Fruit fly (Drosophila melanogaster) whole organism, wandering third instar larva: Measurements from ENCODE around the gene CG34273.
A peak's percentile ranks its signal among the peaks of the same experiment; 100 is the strongest.

Experiments
- CG32264 ChIP-seq: fragments of 200-800 bp; sonication (Bioruptor generic); optimal IDR thresholded peaks from 2 replicates; lab custom pipeline; 2016; ENCODE audit warnings: missing biosample characterization, missing genetic modification characterization
- CrebA ChIP-seq: fragments of 200-800 bp; sonication (Bioruptor generic); optimal IDR thresholded peaks from 2 replicates; lab custom pipeline; 2016; ENCODE audit warnings: missing biosample characterization, mild to moderate bottlenecking, missing genetic modification characterization, borderline replicate concordance
- Dfd ChIP-seq: fragments of >200 bp; optimal IDR thresholded peaks from 2 replicates; lab custom pipeline; 2017; ENCODE audit warnings: missing biosample characterization, missing genetic modification characterization
- Dif ChIP-seq: fragments of 200-275, 200-300 bp; sonication (Bioruptor generic); optimal IDR thresholded peaks from 2 replicates; lab custom pipeline; 2018; ENCODE audit warnings: missing biosample characterization, missing genetic modification characterization; ENCODE audit not compliant: partially characterized antibody
- HLH106 ChIP-seq: fragments of 200-800 bp; optimal IDR thresholded peaks from 3 replicates; lab custom pipeline; 2019; ENCODE audit warnings: missing biosample characterization, mild to moderate bottlenecking, missing genetic modification characterization, moderate library complexity
- Hnf4 ChIP-seq: fragments of 200-800 bp; sonication (Bioruptor generic); optimal IDR thresholded peaks from 2 replicates; lab custom pipeline; 2016; ENCODE audit warnings: missing biosample characterization, mild to moderate bottlenecking, missing genetic modification characterization
- Hr78 ChIP-seq: fragments of >200 bp; optimal IDR thresholded peaks from 2 replicates; lab custom pipeline; 2017; ENCODE audit warnings: missing biosample characterization, missing genetic modification characterization
- Hr83 ChIP-seq: fragments of 200-300 bp; sonication (Bioruptor generic); optimal IDR thresholded peaks from 2 replicates; lab custom pipeline; 2016; ENCODE audit warnings: missing biosample characterization, mild to moderate bottlenecking, missing genetic modification characterization, moderate library complexity; ENCODE audit not compliant: poor library complexity, severe bottlenecking
- Jra ChIP-seq: sonication (Bioruptor generic); optimal IDR thresholded peaks from 2 replicates; lab custom pipeline; 2016; ENCODE audit warnings: missing biosample characterization, missing genetic modification characterization
- Mio ChIP-seq: sonication (Bioruptor generic); optimal IDR thresholded peaks from 2 replicates; lab custom pipeline; 2016; ENCODE audit warnings: missing biosample characterization, missing genetic modification characterization
- Myc ChIP-seq: fragments of >200 bp; optimal IDR thresholded peaks from 2 replicates; lab custom pipeline; 2017
- N ChIP-seq: fragments of >200 bp; optimal IDR thresholded peaks from 2 replicates; lab custom pipeline; 2018; ENCODE audit warnings: missing biosample characterization, missing external identifiers, missing genetic modification characterization
- OdsH ChIP-seq: fragments of 200-800 bp; sonication (Bioruptor generic); optimal IDR thresholded peaks from 2 replicates; lab custom pipeline; 2016; ENCODE audit warnings: missing biosample characterization, mild to moderate bottlenecking, missing genetic modification characterization
- Rel ChIP-seq, 2 experiments: fragments of 200-800 bp; sonication (Bioruptor generic) in 1 of 2; optimal IDR thresholded peaks; 2 replicates in 1 of 2; 3 replicates in 1 of 2; lab custom pipeline; 2016 to 2019; ENCODE audit warnings: mild to moderate bottlenecking in 2 of 2, missing biosample characterization in 2 of 2, missing genetic modification characterization in 2 of 2, moderate library complexity in 1 of 2
- Sp1 ChIP-seq: fragments of 200-800 bp; sonication (Bioruptor generic); optimal IDR thresholded peaks from 3 replicates; lab custom pipeline; 2019; ENCODE audit warnings: missing biosample characterization, mild to moderate bottlenecking, missing genetic modification characterization, moderate library complexity
- Vsx2 ChIP-seq: fragments of 200-300, 225-300 bp; sonication (Bioruptor generic); optimal IDR thresholded peaks from 2 replicates; lab custom pipeline; 2018; ENCODE audit warnings: missing biosample characterization, missing genetic modification characterization; ENCODE audit not compliant: partially characterized antibody
- dmrt93B ChIP-seq: fragments of 200-800 bp; sonication (Bioruptor generic); optimal IDR thresholded peaks from 2 replicates; lab custom pipeline; 2018; ENCODE audit warnings: missing biosample characterization, mild to moderate bottlenecking, missing genetic modification characterization
- ey ChIP-seq: fragments of 200-800 bp; sonication (Bioruptor generic); optimal IDR thresholded peaks from 2 replicates; lab custom pipeline; 2016; ENCODE audit warnings: missing biosample characterization, missing genetic modification characterization
- foxo ChIP-seq, 2 experiments: fragments of 200-800 bp; sonication (Bioruptor generic); optimal IDR thresholded peaks; 2 replicates in 1 of 2; 3 replicates in 1 of 2; lab custom pipeline; 2016 to 2017; ENCODE audit warnings: missing biosample characterization in 2 of 2, missing genetic modification characterization in 2 of 2
- fru ChIP-seq: fragments of 200-800 bp; sonication (Bioruptor generic); optimal IDR thresholded peaks from 3 replicates; lab custom pipeline; 2016; ENCODE audit warnings: missing biosample characterization, mild to moderate bottlenecking, missing genetic modification characterization
- h ChIP-seq: fragments of 200-800 bp; sonication (Bioruptor generic); optimal IDR thresholded peaks from 3 replicates; lab custom pipeline; 2016; ENCODE audit warnings: missing biosample characterization, mild to moderate bottlenecking, missing genetic modification characterization
- jim ChIP-seq: fragments of 175-275, 200-325 bp; sonication (Bioruptor generic); optimal IDR thresholded peaks from 2 replicates; lab custom pipeline; 2016; ENCODE audit warnings: missing biosample characterization, mild to moderate bottlenecking, missing genetic modification characterization
- lola ChIP-seq: fragments of >200 bp; optimal IDR thresholded peaks from 2 replicates; lab custom pipeline; 2017; ENCODE audit warnings: missing biosample characterization, missing genetic modification characterization
- rgr ChIP-seq: fragments of 200-800 bp; sonication (Bioruptor generic); optimal IDR thresholded peaks from 3 replicates; lab custom pipeline; 2016; ENCODE audit warnings: missing biosample characterization, mild to moderate bottlenecking, missing genetic modification characterization
- sage ChIP-seq: fragments of 200-800 bp; sonication (Bioruptor generic); optimal IDR thresholded peaks from 2 replicates; lab custom pipeline; 2016; ENCODE audit warnings: missing biosample characterization, mild to moderate bottlenecking, missing genetic modification characterization
- sv ChIP-seq: fragments of 200-800 bp; sonication (Bioruptor generic); optimal IDR thresholded peaks from 3 replicates; lab custom pipeline; 2016; ENCODE audit warnings: missing biosample characterization, missing genetic modification characterization
- usp ChIP-seq: fragments of >200 bp; optimal IDR thresholded peaks from 2 replicates; lab custom pipeline; 2017; ENCODE audit warnings: missing biosample characterization, missing genetic modification characterization
- woc ChIP-seq: sonication (Bioruptor generic); optimal IDR thresholded peaks from 2 replicates; lab custom pipeline; 2016; ENCODE audit warnings: missing biosample characterization, mild to moderate bottlenecking, missing genetic modification characterization

CG34273 gene

DNA sequence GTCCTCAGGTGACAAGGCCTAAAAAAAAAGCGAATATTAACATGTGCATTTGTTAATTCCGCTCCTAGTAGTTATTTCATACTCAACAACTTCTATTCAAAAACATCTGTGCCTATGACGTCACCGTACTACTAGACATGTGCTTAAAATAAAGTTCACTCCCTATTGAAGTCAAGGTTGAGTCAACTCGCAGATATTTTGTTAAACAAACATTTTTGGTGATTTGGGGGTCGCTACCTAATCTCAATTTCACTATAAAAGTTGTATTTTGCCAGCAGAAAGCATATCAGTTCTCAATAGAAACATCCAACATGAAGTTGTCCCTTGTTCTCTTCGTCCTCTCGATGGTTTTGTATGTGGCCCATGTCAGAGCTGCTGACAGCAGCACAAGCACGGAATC lies at the start of gene CG34273:
TSS of gene CG34273 (plus strand) at position 301 of the 400 bp plus-strand sequence.
- no peak for TF ChIP-seq Jra (GFP tag; lab: Kevin White, UChicago)
- TF ChIP-seq, all 38 proteins: peak for 0

DNA sequence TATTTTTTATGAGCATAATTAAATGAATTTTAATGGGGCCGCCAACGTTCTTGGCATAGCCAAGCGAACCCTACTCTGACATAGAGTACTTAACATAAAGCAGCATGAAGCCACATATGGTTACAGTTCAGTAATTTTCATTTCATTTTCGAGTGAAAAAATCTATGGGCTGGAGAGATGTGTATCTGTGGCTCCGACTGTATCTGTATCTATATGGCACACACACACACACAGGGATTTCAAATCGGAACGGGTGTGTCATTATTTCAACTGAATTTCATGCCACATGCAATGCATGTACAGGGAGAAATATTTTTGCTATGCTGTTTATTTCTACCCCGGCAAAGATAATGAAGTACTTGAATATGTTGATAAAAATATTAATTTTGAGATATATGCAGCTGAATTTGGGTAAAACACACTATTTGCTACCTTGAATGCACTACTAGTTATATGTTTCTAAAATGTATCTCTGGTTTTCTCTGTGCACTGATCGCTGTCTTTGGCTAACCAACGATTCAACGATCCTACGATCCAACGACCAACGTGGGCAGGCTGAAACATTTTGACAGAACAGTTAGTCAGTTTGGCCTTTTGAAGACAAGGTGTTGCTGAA lies 49.5 kb upstream of the CG34273 start:
- no peak for TF ChIP-seq dmrt93B (GFP tag; lab: Kevin White, UChicago)
- TF ChIP-seq N = no peak
- TF ChIP-seq rgr (GFP tag; lab: Kevin White, UChicago) = no peak
- TF ChIP-seq lola = no peak
- TF ChIP-seq Vsx2 (GFP tag; lab: Kevin White, UChicago) = no peak
- TF ChIP-seq fru (GFP tag; lab: Kevin White, UChicago) = no peak
- TF ChIP-seq CrebA = no peak
- no peak for TF ChIP-seq HLH106 (tag; lab: Kevin White, UChicago)
- no peak for TF ChIP-seq CG32264 (GFP tag; lab: Kevin White, UChicago)
- no peak for TF ChIP-seq Dif (GFP tag; lab: Kevin White, UChicago)
- no peak for TF ChIP-seq jim (GFP tag; lab: Kevin White, UChicago)
- no peak for TF ChIP-seq OdsH (GFP tag; lab: Kevin White, UChicago)
- TF ChIP-seq Mio (GFP tag; lab: Kevin White, UChicago) = no peak

DNA sequence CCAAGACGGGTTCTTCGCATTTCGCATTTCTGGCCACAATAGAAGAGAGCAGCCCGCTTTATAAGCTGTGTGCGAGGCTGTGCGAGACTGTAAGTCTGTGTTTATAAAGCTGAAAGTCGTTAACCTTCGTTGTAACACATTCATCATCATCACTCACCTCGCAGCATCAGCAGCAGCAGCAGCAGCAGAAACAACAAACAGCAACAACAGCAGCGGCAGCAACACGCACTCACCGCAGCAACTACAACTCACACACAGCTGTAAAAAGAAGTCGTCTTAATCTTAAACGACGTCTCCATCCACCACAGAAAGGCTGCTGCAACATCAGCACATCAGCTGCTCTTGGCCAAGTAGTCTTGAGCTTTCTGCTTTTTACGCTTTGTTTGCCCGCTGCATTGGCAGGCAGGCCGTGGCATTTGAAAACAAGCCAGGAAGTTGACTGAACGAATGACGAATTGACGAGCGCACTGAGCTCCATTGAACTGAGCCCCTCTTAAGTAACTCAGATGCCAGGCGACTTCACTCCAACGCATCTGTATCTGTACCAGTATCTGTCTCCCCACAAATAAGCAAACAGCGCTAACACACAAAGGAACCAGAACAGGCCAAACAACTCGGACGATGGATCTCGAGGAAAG lies 48.1 kb upstream of the CG34273 start:
- TF ChIP-seq Dfd (GFP tag; lab: Kevin White, UChicago) (peak; percentile 61), OdsH (GFP tag; lab: Kevin White, UChicago) (no peak), jim (GFP tag; lab: Kevin White, UChicago) (no peak), Myc (lab: Kevin White, UChicago) (no peak)

DNA sequence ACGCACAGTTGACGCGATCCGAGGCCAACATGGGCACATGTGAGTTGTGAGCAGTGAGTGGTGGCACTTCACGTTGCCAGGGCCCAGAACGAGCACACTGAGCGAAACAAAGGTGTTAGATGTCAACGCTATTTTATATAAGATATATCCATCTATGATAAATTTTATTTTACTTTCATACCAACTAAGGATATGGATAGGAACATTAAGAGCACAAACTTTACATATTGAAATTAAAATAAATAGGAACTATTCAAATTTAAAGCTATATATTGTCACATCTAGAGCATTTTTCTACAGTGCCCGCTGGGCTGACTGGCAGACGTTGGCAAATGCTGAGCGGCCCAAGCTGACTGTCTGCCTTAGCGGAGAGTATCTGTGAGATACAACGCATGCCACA lies 47.1 kb upstream of the CG34273 start:
- TF ChIP-seq Hr83 (GFP tag; lab: Kevin White, UChicago) (no peak), Hr78 (GFP tag; lab: Kevin White, UChicago) (no peak), Hnf4 (GFP tag; lab: Kevin White, UChicago) (no peak), h (peak; percentile 60), fru (GFP tag; lab: Kevin White, UChicago) (peak; percentile 44), foxo (GFP tag; optimal IDR thresholded peaks at IDR 0.05; lab: Kevin White, UChicago) (peak in 1 of 2 experiments; percentile 42), HLH106 (tag; lab: Kevin White, UChicago) (peak; percentile 42), woc (GFP tag; lab: Kevin White, UChicago) (peak; percentile 13), jim (GFP tag; lab: Kevin White, UChicago) (no peak), Sp1 (GFP tag; lab: Kevin White, UChicago) (peak; percentile 12), sv (peak; percentile 38), sage (GFP tag; lab: Kevin White, UChicago) (peak; percentile 2), ey (GFP tag; lab: Kevin White, UChicago) (peak; percentile 22), OdsH (GFP tag; lab: Kevin White, UChicago) (peak; percentile 37), rgr (GFP tag; lab: Kevin White, UChicago) (peak; percentile 19)

DNA sequence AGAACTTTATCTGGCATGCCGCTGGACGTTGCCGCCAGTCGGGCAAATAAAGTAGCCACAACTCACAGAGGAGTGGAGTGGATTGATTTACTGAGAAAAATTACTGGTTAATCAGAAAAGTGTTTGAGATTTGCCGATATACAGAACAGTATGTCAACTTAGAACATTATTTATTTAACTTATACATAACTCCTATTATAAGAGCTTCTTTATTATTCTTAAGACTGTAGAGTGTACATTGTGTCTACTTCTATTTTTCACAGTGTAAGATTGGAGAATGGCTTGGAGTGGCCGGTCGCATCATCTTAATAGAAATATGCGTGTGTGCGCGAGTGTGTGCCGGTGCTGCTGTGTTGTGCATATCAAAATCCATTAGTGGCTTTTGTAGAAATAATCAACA lies 46.2 kb upstream of the CG34273 start:
- TF ChIP-seq Rel (GFP tag; optimal IDR thresholded peaks at IDR 0.05; lab: Kevin White, UChicago) (no peak), Rel (tag; optimal IDR thresholded peaks at IDR 0.05; lab: Kevin White, UChicago) (no peak), rgr (GFP tag; lab: Kevin White, UChicago) (peak; percentile 50), sage (GFP tag; lab: Kevin White, UChicago) (peak; percentile 14), foxo (GFP tag; optimal IDR thresholded peaks at IDR 0.05; lab: Kevin White, UChicago) (peak in 1 of 2 experiments; percentile 36), fru (GFP tag; lab: Kevin White, UChicago) (peak; percentile 44), h (peak; percentile 44), OdsH (GFP tag; lab: Kevin White, UChicago) (peak; percentile 12), sv (peak; percentile 16), CG32264 (GFP tag; lab: Kevin White, UChicago) (no peak), usp (GFP tag; lab: Kevin White, UChicago) (no peak), ey (GFP tag; lab: Kevin White, UChicago) (peak; percentile 34)
- TF ChIP-seq, all 38 proteins: peak for 8
